Worm (Caenorhabditis elegans) whole organism, L4 larva: ENCODE results near the gene C03A3.1.
A peak's percentile ranks its signal among the peaks of the same experiment; 100 is the strongest.

Experiments
- D1046.2 ChIP-seq: fragments of 200-800 bp; sonication (Bioruptor generic); IDR thresholded peaks from 2 replicates; pipeline ENCODE4 v1.3.6; 2022; ENCODE audit warnings: missing genetic modification characterization, missing compliant biosample characterization
- F44E2.7 ChIP-seq: fragments of 200-800 bp; sonication (Bioruptor generic); IDR thresholded peaks from 2 replicates; pipeline ENCODE4 v2.1.2; 2022; ENCODE audit warnings: missing genetic modification characterization, missing compliant biosample characterization
- T20F7.1 ChIP-seq: fragments of 200-800 bp; sonication (Bioruptor generic); optimal IDR thresholded peaks from 2 replicates; lab custom pipeline; 2018; ENCODE audit warnings: mild to moderate bottlenecking, missing genetic modification characterization, missing compliant biosample characterization
- Y48G9A.11 ChIP-seq: fragments of 200-800 bp; sonication (Bioruptor generic); IDR thresholded peaks from 2 replicates; pipeline ENCODE4 v1.3.6; 2022; ENCODE audit warnings: missing genetic modification reagents, missing genetic modification characterization, missing compliant biosample characterization
- Y5F2A.4 ChIP-seq: fragments of 200-800 bp; sonication (Bioruptor generic); optimal IDR thresholded peaks from 2 replicates; lab custom pipeline; 2018; ENCODE audit warnings: mild to moderate bottlenecking, missing genetic modification characterization, missing compliant biosample characterization
- aly-2 ChIP-seq: sonication (generic microtip); optimal IDR thresholded peaks from 2 replicates; lab custom pipeline; 2018; ENCODE audit warnings: missing biosample characterization, missing genetic modification characterization
- ceh-32 ChIP-seq: sonication (generic microtip); optimal IDR thresholded peaks from 2 replicates; lab custom pipeline; 2016; ENCODE audit warnings: mild to moderate bottlenecking, missing genetic modification characterization, missing compliant biosample characterization; ENCODE audit not compliant: poor library complexity
- ceh-44 ChIP-seq: fragments of 200-800 bp; sonication (Bioruptor generic); IDR thresholded peaks from 2 replicates; pipeline ENCODE4 v1.3.6; 2022; ENCODE audit warnings: missing genetic modification reagents, missing genetic modification characterization, missing compliant biosample characterization
- ceh-62 ChIP-seq: sonication (generic microtip); optimal IDR thresholded peaks from 2 replicates; lab custom pipeline; 2017; ENCODE audit warnings: missing biosample characterization, missing genetic modification characterization
- ceh-82 ChIP-seq: sonication (generic microtip); optimal IDR thresholded peaks from 2 replicates; lab custom pipeline; 2017; ENCODE audit warnings: missing biosample characterization, missing genetic modification characterization
- ces-1 ChIP-seq: fragments of 150-350 bp; sonication (generic microtip); optimal IDR thresholded peaks from 4 replicates; lab custom pipeline; 2014; ENCODE audit warnings: missing biosample characterization, missing genetic modification reagents, missing genetic modification characterization
- ctbp-1 ChIP-seq: fragments of 200-800 bp; sonication (Bioruptor generic); IDR thresholded peaks from 2 replicates; pipeline ENCODE4 v1.3.6; 2022; ENCODE audit warnings: missing genetic modification reagents, missing genetic modification characterization, missing compliant biosample characterization
- daf-12 ChIP-seq: fragments of 150-350 bp; optimal IDR thresholded peaks from 2 replicates; lab custom pipeline; 2014; ENCODE audit warnings: missing biosample characterization, missing genetic modification reagents, missing genetic modification characterization
- daf-16 ChIP-seq, 3 experiments: sonication (generic microtip); optimal IDR thresholded peaks; 2 replicates each; lab custom pipeline; 2016 to 2017; ENCODE audit warnings: missing genetic modification characterization in 3 of 3, missing genetic modification reagents in 3 of 3, mild to moderate bottlenecking in 2 of 3, missing compliant biosample characterization in 2 of 3, missing biosample characterization in 1 of 3, moderate library complexity in 1 of 3
- daf-8 ChIP-seq: fragments of 200-800 bp; sonication (Bioruptor generic); IDR thresholded peaks from 2 replicates; pipeline ENCODE4 v1.3.6; 2022; ENCODE audit warnings: missing genetic modification characterization, missing compliant biosample characterization
- dmd-8 ChIP-seq: fragments of 200-800 bp; sonication (Bioruptor generic); IDR thresholded peaks from 2 replicates; pipeline ENCODE4 v1.3.6; 2022; ENCODE audit warnings: missing genetic modification characterization, missing compliant biosample characterization
- duxl-1 ChIP-seq: sonication (generic microtip); optimal IDR thresholded peaks from 2 replicates; lab custom pipeline; 2016; ENCODE audit warnings: mild to moderate bottlenecking, missing genetic modification characterization, moderate library complexity, missing compliant biosample characterization; ENCODE audit not compliant: poor library complexity
- dve-1 ChIP-seq: sonication (generic microtip); optimal IDR thresholded peaks from 2 replicates; lab custom pipeline; 2017; ENCODE audit warnings: antibody characterized with exemption, mild to moderate bottlenecking, missing genetic modification characterization, missing compliant biosample characterization; ENCODE audit not compliant: insufficient read depth
- egl-43 ChIP-seq: fragments of 200-800 bp; sonication (Bioruptor generic); IDR thresholded peaks from 2 replicates; pipeline ENCODE4 v1.3.6; 2022; ENCODE audit warnings: missing genetic modification reagents, missing genetic modification characterization, missing compliant biosample characterization
- hlh-11 ChIP-seq: fragments of 200-800 bp; sonication (Bioruptor generic); optimal IDR thresholded peaks from 2 replicates; lab custom pipeline; 2018; ENCODE audit warnings: mild to moderate bottlenecking, missing genetic modification characterization, missing compliant biosample characterization
- hlh-30 ChIP-seq: sonication (generic microtip); optimal IDR thresholded peaks from 2 replicates; lab custom pipeline; 2017; ENCODE audit warnings: antibody characterized with exemption, mild to moderate bottlenecking, missing genetic modification characterization, missing compliant biosample characterization; ENCODE audit not compliant: insufficient read depth
- hmg-1.1 ChIP-seq: fragments of 200-800 bp; sonication (Bioruptor generic); IDR thresholded peaks from 2 replicates; pipeline ENCODE4 v1.3.6; 2022; ENCODE audit warnings: missing genetic modification reagents, missing genetic modification characterization, missing compliant biosample characterization
- lim-7 ChIP-seq: fragments of 200-800 bp; sonication (Bioruptor generic); IDR thresholded peaks from 2 replicates; pipeline ENCODE4 v1.3.6; 2022; ENCODE audit warnings: missing genetic modification characterization, missing compliant biosample characterization
- lin-1 ChIP-seq: fragments of 200-800 bp; sonication (Bioruptor generic); IDR thresholded peaks from 2 replicates; pipeline ENCODE4 v1.3.6; 2022; ENCODE audit warnings: missing genetic modification reagents, missing genetic modification characterization, missing compliant biosample characterization
- lin-15B ChIP-seq: fragments of 150-350 bp; sonication (generic microtip); optimal IDR thresholded peaks from 3 replicates; lab custom pipeline; 2014; ENCODE audit warnings: missing biosample characterization, missing genetic modification characterization
- lin-29 ChIP-seq: fragments of 200-800 bp; sonication (Bioruptor generic); IDR thresholded peaks from 2 replicates; pipeline ENCODE4 v1.3.6; 2022; ENCODE audit warnings: missing genetic modification reagents, missing genetic modification characterization, missing compliant biosample characterization
- lin-39 ChIP-seq: fragments of 150-350 bp; optimal IDR thresholded peaks from 2 replicates; lab custom pipeline; 2014; ENCODE audit warnings: missing biosample characterization, missing genetic modification reagents, missing genetic modification characterization
- madf-9 ChIP-seq: fragments of 200-800 bp; sonication (Bioruptor generic); conservative IDR thresholded peaks from 2 replicates; pipeline ENCODE4 v1.3.6; 2022; ENCODE audit warnings: missing genetic modification reagents, missing genetic modification characterization, missing compliant biosample characterization
- mep-1 ChIP-seq: fragments of 150-350 bp; sonication (generic microtip); optimal IDR thresholded peaks from 3 replicates; lab custom pipeline; 2014; ENCODE audit warnings: missing biosample characterization, missing genetic modification characterization
- mxl-2 ChIP-seq: fragments of 200-800 bp; sonication (Bioruptor generic); conservative IDR thresholded peaks from 2 replicates; pipeline ENCODE4 v1.3.6; 2022; ENCODE audit warnings: missing genetic modification reagents, missing genetic modification characterization, missing compliant biosample characterization
- nhr-102 ChIP-seq: sonication (generic microtip); optimal IDR thresholded peaks from 2 replicates; lab custom pipeline; 2016; ENCODE audit warnings: mild to moderate bottlenecking, missing genetic modification characterization, moderate library complexity, missing compliant biosample characterization
- nhr-11 ChIP-seq: fragments of 150-350 bp; optimal IDR thresholded peaks from 2 replicates; lab custom pipeline; 2014; ENCODE audit warnings: missing biosample characterization, missing genetic modification characterization
- nhr-237 ChIP-seq: sonication (generic microtip); optimal IDR thresholded peaks from 2 replicates; lab custom pipeline; 2017; ENCODE audit warnings: missing biosample characterization, missing genetic modification characterization
- nhr-41 ChIP-seq: fragments of 200-800 bp; sonication (Bioruptor generic); IDR thresholded peaks from 2 replicates; pipeline ENCODE4 v1.3.6; 2022; ENCODE audit warnings: missing genetic modification reagents, missing genetic modification characterization, missing compliant biosample characterization
- nhr-77 ChIP-seq: fragments of 150-350 bp; optimal IDR thresholded peaks from 2 replicates; lab custom pipeline; 2014; ENCODE audit warnings: missing biosample characterization, missing genetic modification characterization
- pha-4 ChIP-seq, 2 experiments: fragments of 150-350 bp in 1 of 2; fragments of 200-800 bp in 1 of 2; sonication (Bioruptor generic) in 1 of 2; IDR thresholded peaks in 1 of 2; optimal IDR thresholded peaks in 1 of 2; 2 replicates each; pipeline versions ENCODE4 v1.3.6 to Lab custom; 2014 to 2022; ENCODE audit warnings: missing genetic modification characterization in 2 of 2, missing genetic modification reagents in 2 of 2, missing biosample characterization in 1 of 2, missing compliant biosample characterization in 1 of 2
- set-16 ChIP-seq: fragments of 200-800 bp; sonication (Bioruptor generic); IDR thresholded peaks from 2 replicates; pipeline ENCODE4 v1.3.6; 2022; ENCODE audit warnings: missing genetic modification reagents, missing genetic modification characterization, missing compliant biosample characterization
- skn-1 ChIP-seq: fragments of 150-350 bp; optimal IDR thresholded peaks from 2 replicates; lab custom pipeline; 2014; ENCODE audit warnings: missing biosample characterization, missing genetic modification characterization
- snpc-4 ChIP-seq: fragments of 150-350 bp; optimal IDR thresholded peaks from 2 replicates; lab custom pipeline; 2014; ENCODE audit warnings: missing biosample characterization, missing genetic modification characterization
- spr-1 ChIP-seq: sonication (generic microtip); optimal IDR thresholded peaks from 2 replicates; lab custom pipeline; 2016; ENCODE audit warnings: mild to moderate bottlenecking, missing genetic modification characterization, missing compliant biosample characterization
- spr-3 ChIP-seq: fragments of 200-800 bp; sonication (Bioruptor generic); optimal IDR thresholded peaks from 2 replicates; lab custom pipeline; 2018; ENCODE audit warnings: mild to moderate bottlenecking, missing genetic modification characterization, missing compliant biosample characterization
- tag-97 ChIP-seq: fragments of 200-800 bp; sonication (Bioruptor generic); IDR thresholded peaks from 2 replicates; pipeline ENCODE4 v1.3.6; 2022; ENCODE audit warnings: missing genetic modification characterization, missing compliant biosample characterization
- unc-39 ChIP-seq: sonication (generic microtip); optimal IDR thresholded peaks from 2 replicates; lab custom pipeline; 2017; ENCODE audit warnings: missing biosample characterization, missing genetic modification characterization
- zag-1 ChIP-seq: fragments of 150-350 bp; optimal IDR thresholded peaks from 2 replicates; lab custom pipeline; 2014; ENCODE audit warnings: missing biosample characterization, missing genetic modification characterization
- zfp-2 ChIP-seq: sonication (generic microtip); optimal IDR thresholded peaks from 2 replicates; lab custom pipeline; 2016; ENCODE audit warnings: mild to moderate bottlenecking, missing genetic modification characterization, missing compliant biosample characterization
- zfp-3 ChIP-seq: fragments of 200-800 bp; sonication (Bioruptor generic); conservative IDR thresholded peaks from 2 replicates; pipeline ENCODE4 v1.3.6; 2022; ENCODE audit warnings: missing genetic modification reagents, missing genetic modification characterization, missing compliant biosample characterization

C03A3.1 gene

ce11 chrX:11296683-11297365, 39.7 kb downstream of the C03A3.1 start, which contains the start of gene inx-2:
Gene inx-2 (minus strand): TSS chrX:11296733.
- TF ChIP-seq set-16 (GFP tag; lab: Robert Waterston, UW) (0 out of 2 replicates have a peak, but pooled peaks have one; percentile 26), nhr-11 (tag; lab: Kevin White, UChicago) (no peak), unc-39 (no peak), madf-9 (GFP tag; lab: Robert Waterston, UW) (no peak), ceh-32 (tag; lab: Kevin White, UChicago) (no peak), dmd-8 (GFP tag; lab: Robert Waterston, UW) (0 out of 2 replicates have a peak, but pooled peaks have one; percentile 32), spr-1 (no peak)
- TF ChIP-seq, all 104 proteins: peak for 2

DNA sequence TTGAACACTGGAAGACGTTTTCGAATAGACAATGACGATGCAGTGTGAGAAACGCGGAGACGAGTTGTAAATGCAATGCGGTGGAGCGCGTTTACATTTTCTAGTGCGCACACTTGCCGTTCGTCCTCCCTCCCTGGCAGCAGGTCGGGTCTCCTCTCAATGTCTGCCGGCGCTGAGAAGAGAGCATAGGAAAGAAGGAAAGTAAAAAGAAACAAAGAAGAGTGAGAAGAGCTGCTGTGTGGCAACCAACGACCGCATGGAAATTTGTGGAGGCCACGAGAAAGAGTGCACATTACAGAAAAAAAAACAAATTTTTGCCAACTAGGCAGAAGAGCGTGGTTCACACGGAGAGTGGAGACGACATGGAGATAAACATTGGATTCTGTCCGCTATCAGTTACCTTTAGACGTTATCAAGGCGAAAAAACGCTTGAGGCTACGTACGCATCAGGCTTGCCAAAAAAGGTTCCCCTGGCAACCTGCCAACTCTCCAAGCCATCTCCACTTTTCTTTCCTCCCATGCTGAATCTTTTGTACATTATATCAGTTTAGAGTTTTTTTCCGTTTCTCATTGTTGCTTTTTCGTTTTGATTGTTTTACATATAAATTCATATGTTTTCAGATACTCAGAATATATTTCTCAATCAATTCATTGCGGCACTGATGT, 42.6 kb downstream of the C03A3.1 start, which contains the start of the genes snrp-40.1 and F08G12.3:
TSS of gene snrp-40.1 (minus strand) at position 143 of the 666 bp plus-strand sequence.
TSS of gene F08G12.3 (plus strand) at position 616 of the 666 bp plus-strand sequence.
- TF ChIP-seq T20F7.1 (peak; percentile 14), lin-1 (GFP tag; lab: Robert Waterston, UW) (no peak), ctbp-1 (GFP tag; lab: Robert Waterston, UW) (no peak; the same call in 1 of the 2 replicates), zfp-3 (no peak), ceh-82 (no peak), hmg-1.1 (GFP tag; lab: Robert Waterston, UW) (peak; percentile 92), F44E2.7 (GFP tag; lab: Robert Waterston, UW) (no peak), aly-2 (tag; lab: Kevin White, UChicago) (no peak), skn-1 (tag; lab: Kevin White, UChicago) (no peak), Y5F2A.4 (GFP tag; lab: Kevin White, UChicago) (no peak), daf-8 (GFP tag; lab: Robert Waterston, UW) (no peak), lim-7 (GFP tag; lab: Robert Waterston, UW) (no peak), daf-12 (tag; lab: Kevin White, UChicago) (no peak), lin-15B (no peak), tag-97 (GFP tag; lab: Robert Waterston, UW) (no peak), D1046.2 (no peak), dve-1 (peak; percentile 89), nhr-41 (GFP tag; lab: Robert Waterston, UW) (no peak), egl-43 (peak; percentile 73), duxl-1 (tag; lab: Kevin White, UChicago) (no peak), spr-3 (GFP tag; lab: Kevin White, UChicago) (no peak), unc-39 (no peak), lin-39 (tag; lab: Kevin White, UChicago) (no peak), zfp-2 (tag; lab: Kevin White, UChicago) (no peak), ceh-62 (tag; lab: Kevin White, UChicago) (no peak), nhr-237 (tag; lab: Kevin White, UChicago) (no peak), Y48G9A.11 (GFP tag; lab: Robert Waterston, UW) (no peak), ceh-44 (GFP tag; lab: Robert Waterston, UW) (no peak), pha-4 (GFP tag; IDR thresholded peaks at IDR 0.05; lab: Robert Waterston, UW) (no peak), pha-4 (tag; optimal IDR thresholded peaks at IDR 0.05; lab: Kevin White, UChicago) (no peak), hlh-30 (tag; lab: Kevin White, UChicago) (peak; percentile 90), snpc-4 (no peak), nhr-77 (peak; percentile 78), daf-16 (GFP tag; optimal IDR thresholded peaks at IDR 0.05; lab: Kevin White, UChicago) (peak in 1 of 2 experiments; percentile 59), daf-16 (tag; optimal IDR thresholded peaks at IDR 0.05; lab: Kevin White, UChicago) (peak; percentile 83), lin-29 (GFP tag; lab: Robert Waterston, UW) (no peak), nhr-102 (tag; lab: Kevin White, UChicago) (peak; percentile 28), hlh-11 (peak; percentile 92), mxl-2 (GFP tag; lab: Robert Waterston, UW) (no peak), ces-1 (GFP tag; lab: Kevin White, UChicago) (no peak), mep-1 (tag; lab: Kevin White, UChicago) (peak; percentile 94), zag-1 (tag; lab: Kevin White, UChicago) (no peak)
